Worm (Caenorhabditis elegans) whole organism, early embryonic: ENCODE data around the gene ifc-2.

ENCODE experiments used
- B0310.2 ChIP-seq: sonication (generic microtip); optimal IDR thresholded peaks from 2 replicates; lab custom pipeline; 2016; ENCODE audit warnings: mild to moderate bottlenecking, missing genetic modification characterization, missing compliant biosample characterization
- F13C5.2 ChIP-seq: sonication (generic microtip); optimal IDR thresholded peaks from 2 replicates; lab custom pipeline; 2017; ENCODE audit warnings: mild to moderate bottlenecking, missing genetic modification characterization, inconsistent platforms, missing compliant biosample characterization
- aly-1 ChIP-seq: sonication (generic microtip); optimal IDR thresholded peaks from 2 replicates; lab custom pipeline; 2016; ENCODE audit warnings: missing genetic modification characterization, missing compliant biosample characterization
- ama-1 ChIP-seq: fragments of 150-350 bp; optimal IDR thresholded peaks from 2 replicates; lab custom pipeline; 2014
- ceh-13 ChIP-seq: fragments of 200-800 bp; sonication (Bioruptor generic); optimal IDR thresholded peaks from 2 replicates; lab custom pipeline; 2018; ENCODE audit warnings: mild to moderate bottlenecking, missing genetic modification characterization, missing compliant biosample characterization
- ceh-36 ChIP-seq: sonication (generic microtip); optimal IDR thresholded peaks from 2 replicates; lab custom pipeline; 2016; ENCODE audit warnings: missing genetic modification characterization, inconsistent platforms, missing compliant biosample characterization
- ets-7 ChIP-seq: sonication (generic microtip); optimal IDR thresholded peaks from 2 replicates; lab custom pipeline; 2016; ENCODE audit warnings: missing genotype, missing genetic modification characterization, missing compliant biosample characterization
- flt-1 ChIP-seq: fragments of 200-800 bp; sonication (Bioruptor generic); IDR thresholded peaks from 2 replicates; pipeline ENCODE4 v1.3.6; 2022; ENCODE audit warnings: missing genetic modification characterization, missing compliant biosample characterization
- hmbx-1 ChIP-seq: sonication (generic microtip); optimal IDR thresholded peaks from 2 replicates; lab custom pipeline; 2016; ENCODE audit warnings: mild to moderate bottlenecking, missing genetic modification characterization, missing compliant biosample characterization
- hmg-4 ChIP-seq: fragments of 200-800 bp; sonication (Bioruptor generic); optimal IDR thresholded peaks from 2 replicates; lab custom pipeline; 2018; ENCODE audit warnings: mild to moderate bottlenecking, missing genetic modification characterization, missing compliant biosample characterization
- hnd-1 ChIP-seq: sonication (generic microtip); optimal IDR thresholded peaks from 2 replicates; lab custom pipeline; 2016; ENCODE audit warnings: missing genetic modification characterization, missing compliant biosample characterization
- pes-1 ChIP-seq: fragments of 200-800 bp; sonication (Bioruptor generic); IDR thresholded peaks from 2 replicates; pipeline ENCODE4 v1.3.6; 2022; ENCODE audit warnings: missing genetic modification reagents, missing genetic modification characterization, missing compliant biosample characterization
- scrt-1 ChIP-seq: fragments of 200-800 bp; sonication (Bioruptor generic); IDR thresholded peaks from 2 replicates; pipeline ENCODE4 v1.3.6; 2022; ENCODE audit warnings: missing genetic modification characterization, missing compliant biosample characterization
- sea-1 ChIP-seq: fragments of 200-800 bp; sonication (Bioruptor generic); conservative IDR thresholded peaks from 2 replicates; pipeline ENCODE4 v1.3.6; 2022; ENCODE audit warnings: missing genetic modification characterization, missing compliant biosample characterization
- tbx-11 ChIP-seq: fragments of 200-800 bp; sonication (Bioruptor generic); IDR thresholded peaks from 2 replicates; pipeline ENCODE4 v1.3.6; 2022; ENCODE audit warnings: missing genetic modification characterization, missing compliant biosample characterization
- tbx-37 ChIP-seq: fragments of 200-800 bp; sonication (Bioruptor generic); conservative IDR thresholded peaks from 2 replicates; pipeline ENCODE4 v1.3.6; 2022; ENCODE audit warnings: missing genetic modification reagents, missing genetic modification characterization, missing compliant biosample characterization
- tra-4 ChIP-seq: sonication (generic microtip); optimal IDR thresholded peaks from 2 replicates; lab custom pipeline; 2017; ENCODE audit warnings: missing genetic modification characterization, missing compliant biosample characterization

ifc-2 gene

DNA sequence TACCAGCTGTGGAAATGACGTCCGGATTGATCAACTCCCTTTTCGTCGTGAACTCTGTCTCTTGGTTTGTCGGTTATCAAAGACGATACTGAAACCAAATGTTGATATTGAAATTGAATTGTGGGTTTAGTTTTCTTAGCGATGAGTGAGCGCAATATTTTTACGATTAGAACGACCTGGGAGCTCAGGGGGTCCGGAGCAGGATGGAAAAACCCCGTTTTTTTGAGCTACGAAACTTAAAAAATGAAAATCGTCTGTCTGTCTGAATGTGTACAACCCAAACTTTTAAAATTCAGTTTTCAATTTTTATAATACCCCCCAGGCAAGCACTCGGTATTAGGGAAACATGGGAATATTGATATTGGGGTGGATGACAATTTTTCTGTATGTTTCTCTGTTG lies 11.9 kb downstream of the ifc-2 start:
- TF ChIP-seq ceh-36 (tag; lab: Kevin White, UChicago) (no peak), F13C5.2 (tag; lab: Kevin White, UChicago) (no peak), scrt-1 (GFP tag; lab: Robert Waterston, UW) (no peak), aly-1 (tag; lab: Kevin White, UChicago) (no peak), hmbx-1 (tag; lab: Kevin White, UChicago) (no peak), ets-7 (tag; lab: Kevin White, UChicago) (no peak), sea-1 (GFP tag; lab: Robert Waterston, UW) (no peak), tbx-11 (GFP tag; lab: Robert Waterston, UW) (no peak), pes-1 (GFP tag; lab: Robert Waterston, UW) (no peak), tbx-37 (GFP tag; lab: Robert Waterston, UW) (no peak), hmg-4 (GFP tag; lab: Kevin White, UChicago) (no peak), B0310.2 (tag; lab: Kevin White, UChicago) (no peak), ama-1 (lab: Kevin White, UChicago) (no peak), tra-4 (tag; lab: Kevin White, UChicago) (no peak), hnd-1 (no peak), flt-1 (GFP tag; lab: Robert Waterston, UW) (no peak), ceh-13 (no peak)

DNA sequence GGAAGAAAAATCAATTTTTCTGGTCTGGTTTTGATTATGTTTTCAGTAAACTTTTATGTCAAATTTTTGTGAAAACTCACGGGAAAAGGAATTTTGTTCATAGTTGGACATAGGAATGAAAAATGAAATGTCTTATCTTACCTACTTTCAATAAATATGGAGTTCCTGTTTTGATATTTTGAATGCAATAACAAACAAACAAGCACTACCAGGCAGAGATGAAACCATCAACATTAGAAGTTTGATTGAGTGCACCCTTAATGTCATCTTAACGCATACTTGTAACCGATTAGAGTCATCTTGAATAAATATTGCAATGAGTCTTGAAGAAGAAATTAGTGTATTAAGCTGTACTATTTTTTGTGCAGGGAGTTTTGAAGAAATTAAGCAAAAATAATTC lies 13.3 kb downstream of the ifc-2 start, which contains the start of gene M6.11:
M6.11 (minus strand) TSS at position 101 of the 400 bp plus-strand sequence.
- TF ChIP-seq flt-1 (GFP tag; lab: Robert Waterston, UW) (no peak), F13C5.2 (tag; lab: Kevin White, UChicago) (no peak), aly-1 (tag; lab: Kevin White, UChicago) (no peak), ceh-13 (no peak), tbx-37 (GFP tag; lab: Robert Waterston, UW) (no peak), sea-1 (GFP tag; lab: Robert Waterston, UW) (no peak), tbx-11 (GFP tag; lab: Robert Waterston, UW) (no peak), hnd-1 (no peak), ceh-36 (tag; lab: Kevin White, UChicago) (no peak), scrt-1 (GFP tag; lab: Robert Waterston, UW) (no peak)

DNA sequence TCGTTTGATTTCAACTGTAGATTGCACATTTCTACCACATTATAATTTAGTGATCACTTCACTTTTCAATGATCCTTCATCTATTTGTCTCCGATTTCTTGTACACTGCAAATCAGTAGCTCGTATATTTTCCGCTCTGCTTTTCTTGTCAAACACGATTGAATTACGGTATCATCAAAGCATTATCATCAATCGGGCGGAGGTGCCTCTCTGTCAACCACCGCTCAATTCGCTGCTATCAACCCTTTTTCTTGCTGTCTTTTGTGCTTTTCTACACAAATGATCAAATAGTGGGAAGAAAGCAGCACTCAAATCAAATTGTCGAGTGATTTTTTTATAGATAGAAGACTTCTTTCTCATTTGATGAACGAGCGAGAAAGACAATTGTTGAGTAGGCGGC lies 17.1 kb downstream of the ifc-2 start:
- TF ChIP-seq hmbx-1 (tag; lab: Kevin White, UChicago) (no peak), aly-1 (tag; lab: Kevin White, UChicago) (no peak), pes-1 (GFP tag; lab: Robert Waterston, UW) (no peak), sea-1 (GFP tag; lab: Robert Waterston, UW) (no peak), hnd-1 (no peak), scrt-1 (GFP tag; lab: Robert Waterston, UW) (no peak), ama-1 (lab: Kevin White, UChicago) (no peak), B0310.2 (tag; lab: Kevin White, UChicago) (no peak), ets-7 (tag; lab: Kevin White, UChicago) (no peak), ceh-13 (no peak), F13C5.2 (tag; lab: Kevin White, UChicago) (no peak), hmg-4 (GFP tag; lab: Kevin White, UChicago) (no peak), ceh-36 (tag; lab: Kevin White, UChicago) (no peak)

DNA sequence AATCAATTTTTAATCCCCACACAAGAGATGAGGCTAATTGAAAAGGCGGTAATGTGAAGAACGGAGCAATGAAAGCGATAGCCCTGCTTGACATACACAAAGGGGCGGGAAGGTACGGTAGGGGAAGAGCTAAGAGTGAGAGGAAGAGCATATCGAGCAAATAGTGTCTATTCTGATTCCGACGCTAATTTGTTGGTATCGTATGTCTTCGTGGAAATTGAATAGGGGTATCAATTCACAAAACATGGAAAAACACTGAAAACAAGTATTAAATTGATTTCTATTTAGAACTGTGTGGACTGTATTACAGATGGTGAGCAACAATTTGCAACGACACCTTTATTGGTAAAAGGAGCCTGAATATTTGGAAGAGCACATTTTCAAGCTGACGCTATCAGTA lies 17.8 kb downstream of the ifc-2 start, which contains the start of gene pha-2:
pha-2 (minus strand) TSS at position 101 of the 400 bp plus-strand sequence.
- TF ChIP-seq ets-7 (tag; lab: Kevin White, UChicago) (no peak), hnd-1 (no peak), pes-1 (GFP tag; lab: Robert Waterston, UW) (no peak), scrt-1 (GFP tag; lab: Robert Waterston, UW) (no peak)

DNA sequence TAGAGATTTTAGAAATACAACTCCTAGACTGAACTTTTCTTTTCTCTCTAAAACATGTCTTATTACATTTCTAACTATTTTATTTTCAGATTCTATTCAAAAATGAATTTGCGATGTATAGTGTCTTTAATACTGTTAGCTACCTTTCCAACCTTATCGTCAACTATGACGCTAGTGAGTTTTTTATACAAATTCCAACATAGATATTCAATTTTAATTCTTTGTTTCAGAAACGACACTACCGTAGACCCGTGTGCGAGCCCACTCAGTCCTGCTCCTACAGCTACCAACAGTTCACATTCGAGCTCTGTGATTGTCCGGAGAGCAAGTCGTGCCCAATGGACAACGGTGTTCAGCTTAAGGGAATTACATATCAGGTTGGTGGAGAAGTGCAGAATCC lies 25.6 kb downstream of the ifc-2 start, which contains the start of gene M6.4:
M6.4 (plus strand) TSS at position 55 of the 400 bp plus-strand sequence.
- TF ChIP-seq aly-1 (tag; lab: Kevin White, UChicago): no peak
- TF ChIP-seq F13C5.2 (tag; lab: Kevin White, UChicago): no peak
- TF ChIP-seq tbx-37 (GFP tag; lab: Robert Waterston, UW): no peak
- TF ChIP-seq B0310.2 (tag; lab: Kevin White, UChicago): no peak

DNA sequence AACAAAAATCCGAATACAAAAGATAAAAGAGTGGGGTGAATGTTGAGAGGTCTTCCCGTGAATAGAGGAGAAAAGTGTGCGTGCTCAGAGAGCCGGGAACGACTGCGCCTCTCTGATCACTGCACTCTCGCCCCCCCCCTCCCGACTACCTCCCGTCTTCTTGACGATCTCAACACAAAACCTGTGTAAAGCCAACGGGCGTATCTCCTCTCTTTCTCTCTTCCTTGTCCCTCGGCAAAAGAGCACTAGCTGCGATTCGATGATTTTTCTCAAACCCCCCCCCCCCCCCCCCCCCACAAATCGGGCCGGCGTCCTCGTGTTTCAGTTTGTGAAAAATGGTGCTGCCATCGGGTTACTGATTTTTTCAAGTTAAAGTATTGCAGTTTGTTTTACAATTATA lies 33.0 kb downstream of the ifc-2 start:
- TF ChIP-seq aly-1 (tag; lab: Kevin White, UChicago): no peak
- TF ChIP-seq F13C5.2 (tag; lab: Kevin White, UChicago): no peak
- TF ChIP-seq ceh-36 (tag; lab: Kevin White, UChicago): no peak
- no peak for TF ChIP-seq scrt-1 (GFP tag; lab: Robert Waterston, UW)
- TF ChIP-seq ceh-13: no peak
- TF ChIP-seq hmg-4 (GFP tag; lab: Kevin White, UChicago): no peak

DNA sequence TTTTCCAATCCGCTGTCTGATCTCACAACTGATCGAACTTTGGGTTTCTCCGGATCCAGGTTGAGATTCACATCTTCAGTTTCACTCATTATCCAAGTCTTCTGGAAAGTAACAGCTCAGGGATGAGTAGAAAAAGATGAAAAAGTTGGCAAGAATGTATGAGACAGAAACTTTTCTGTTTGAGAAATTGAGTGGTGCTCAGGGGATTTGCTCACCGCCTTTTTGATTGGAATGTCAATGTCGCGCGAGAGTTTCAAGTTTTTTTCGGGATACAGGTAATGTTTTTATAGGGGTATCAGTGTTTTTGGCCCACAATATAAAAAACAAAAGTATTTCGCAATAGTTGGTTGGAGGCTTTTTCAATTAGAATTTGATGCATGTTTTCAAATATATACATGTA lies 33.5 kb downstream of the ifc-2 start, which contains the start of gene unc-96:
unc-96 (minus strand) TSS at position 101 of the 400 bp plus-strand sequence.
- no peak for TF ChIP-seq pes-1 (GFP tag; lab: Robert Waterston, UW)
- TF ChIP-seq flt-1 (GFP tag; lab: Robert Waterston, UW): no peak
- no peak for TF ChIP-seq tbx-37 (GFP tag; lab: Robert Waterston, UW)
- no peak for TF ChIP-seq hmg-4 (GFP tag; lab: Kevin White, UChicago)
- no peak for TF ChIP-seq tra-4 (tag; lab: Kevin White, UChicago)
- no peak for TF ChIP-seq ceh-13
- TF ChIP-seq aly-1 (tag; lab: Kevin White, UChicago): no peak
- no peak for TF ChIP-seq scrt-1 (GFP tag; lab: Robert Waterston, UW)
- TF ChIP-seq ceh-36 (tag; lab: Kevin White, UChicago): no peak
- TF ChIP-seq B0310.2 (tag; lab: Kevin White, UChicago): no peak
- no peak for TF ChIP-seq tbx-11 (GFP tag; lab: Robert Waterston, UW)
- no peak for TF ChIP-seq hmbx-1 (tag; lab: Kevin White, UChicago)
- no peak for TF ChIP-seq sea-1 (GFP tag; lab: Robert Waterston, UW)
- no peak for TF ChIP-seq ama-1 (lab: Kevin White, UChicago)
- TF ChIP-seq hnd-1: no peak
- no peak for TF ChIP-seq F13C5.2 (tag; lab: Kevin White, UChicago)
- TF ChIP-seq ets-7 (tag; lab: Kevin White, UChicago): no peak
